Worm (Caenorhabditis elegans): ENCODE results near the gene ragc-1.

DNA sequence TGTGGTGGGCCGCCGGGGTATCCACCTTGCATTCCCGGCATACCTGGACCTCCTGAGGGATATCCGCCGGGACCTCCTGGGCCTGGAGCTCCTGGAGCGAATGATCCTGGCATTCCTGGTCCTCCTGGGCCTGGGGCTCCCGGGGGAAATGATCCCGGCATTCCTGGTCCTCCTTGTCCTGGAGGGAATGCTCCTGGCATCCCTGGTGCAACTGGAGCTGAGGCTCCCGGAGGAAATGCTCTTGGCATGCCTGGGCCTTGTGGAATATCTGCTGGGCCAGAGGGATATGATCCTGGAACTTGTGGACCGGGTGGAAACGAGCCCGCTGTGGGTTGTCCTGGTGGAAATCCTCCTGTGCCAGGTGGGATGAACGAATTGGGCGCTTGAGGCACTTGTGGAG is 39.7 kb downstream of the ragc-1 start:
- no peak for TF ChIP-seq ceh-82 (tag; optimal IDR thresholded peaks at IDR 0.05)
- TF ChIP-seq ama-1 (optimal IDR thresholded peaks at IDR 0.05): no peak
- no peak for TF ChIP-seq snpc-4 (tag; optimal IDR thresholded peaks at IDR 0.05)
- TF ChIP-seq tbx-2 (tag; optimal IDR thresholded peaks at IDR 0.05): no peak
- TF ChIP-seq elt-3 (tag; optimal IDR thresholded peaks at IDR 0.05): no peak
- TF ChIP-seq nhr-11 (tag; optimal IDR thresholded peaks at IDR 0.05): no peak
- TF ChIP-seq skn-1 (tag; optimal IDR thresholded peaks at IDR 0.05): no peak
- no peak for TF ChIP-seq mdl-1 (tag; optimal IDR thresholded peaks at IDR 0.05)
- TF ChIP-seq unc-39 (tag; optimal IDR thresholded peaks at IDR 0.05): no peak
- TF ChIP-seq ZK546.5 (tag; optimal IDR thresholded peaks at IDR 0.05): no peak

Measured in whole organism, L3 larva.